Worm (Caenorhabditis elegans) whole organism, midembryonic: Measurements from ENCODE around the gene nhr-180.
A peak's percentile ranks its signal among the peaks of the same experiment; 100 is the strongest.

Experiments
- T22C8.4 ChIP-seq: fragments of 200-800 bp; sonication (Bioruptor generic); IDR thresholded peaks from 2 replicates; pipeline ENCODE4 v1.3.6; 2022; ENCODE audit warnings: missing genetic modification characterization, missing compliant biosample characterization
- cog-1 ChIP-seq: sonication (generic microtip); optimal IDR thresholded peaks from 2 replicates; lab custom pipeline; 2016; ENCODE audit warnings: missing genetic modification characterization, missing compliant biosample characterization
- flt-1 ChIP-seq: fragments of 200-800 bp; sonication (Bioruptor generic); IDR thresholded peaks from 2 replicates; pipeline ENCODE4 v1.3.6; 2022; ENCODE audit warnings: missing genetic modification characterization, missing compliant biosample characterization
- klf-2 ChIP-seq: fragments of 200-800 bp; sonication (Bioruptor generic); conservative IDR thresholded peaks from 2 replicates; pipeline ENCODE4 v1.3.6; 2022; ENCODE audit warnings: missing genetic modification reagents, missing genetic modification characterization, missing compliant biosample characterization
- med-1 ChIP-seq: sonication (generic microtip); optimal IDR thresholded peaks from 2 replicates; lab custom pipeline; 2017; ENCODE audit warnings: missing genetic modification characterization, mild to moderate bottlenecking, missing compliant biosample characterization, antibody characterized with exemption, missing genetic modification reagents; ENCODE audit not compliant: insufficient read depth
- ref-1 ChIP-seq: fragments of 200-800 bp; sonication (Bioruptor generic); conservative IDR thresholded peaks from 2 replicates; pipeline ENCODE4 v1.3.6; 2022; ENCODE audit warnings: missing genetic modification reagents, missing genetic modification characterization, missing compliant biosample characterization
- tab-1 ChIP-seq: fragments of 200-800 bp; sonication (Bioruptor generic); IDR thresholded peaks from 2 replicates; pipeline ENCODE4 v1.3.6; 2022; ENCODE audit warnings: missing genetic modification characterization, missing compliant biosample characterization
- ztf-23 ChIP-seq: fragments of 200-800 bp; sonication (Bioruptor generic); IDR thresholded peaks from 2 replicates; pipeline ENCODE4 v1.3.6; 2022; ENCODE audit warnings: missing genetic modification reagents, missing genetic modification characterization, missing compliant biosample characterization
- ztf-29 ChIP-seq: fragments of 200-800 bp; sonication (Bioruptor generic); IDR thresholded peaks from 2 replicates; pipeline ENCODE4 v1.3.6; 2022; ENCODE audit warnings: missing genetic modification reagents, missing genetic modification characterization, missing compliant biosample characterization

The nhr-180 gene

DNA sequence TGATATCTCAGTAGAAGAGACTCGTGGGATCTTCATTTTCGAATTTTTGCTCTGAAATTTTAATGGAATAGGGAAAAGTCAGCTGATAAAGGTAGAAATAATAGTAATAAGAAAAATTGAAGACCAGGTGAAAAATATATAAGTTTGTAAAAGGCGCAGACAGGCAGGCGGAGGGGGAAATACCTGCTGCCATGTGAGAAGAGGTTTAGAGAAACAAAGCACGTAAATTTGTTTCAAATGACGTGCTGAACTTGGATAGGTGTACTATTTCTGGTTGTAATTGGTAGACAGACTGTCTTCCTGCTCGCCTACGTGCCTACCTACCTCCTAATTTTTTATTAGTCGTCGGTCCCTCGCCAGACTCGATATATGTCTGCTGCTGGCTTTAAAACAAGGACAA, at the start of gene nhr-180:
nhr-180 (minus strand) TSS at position 52 of the 400 bp plus-strand sequence.
- TF ChIP-seq med-1 (no peak), tab-1 (GFP tag; lab: Robert Waterston, UW) (no peak), flt-1 (GFP tag; lab: Robert Waterston, UW) (no peak), klf-2 (no peak), cog-1 (tag; lab: Kevin White, UChicago) (no peak), T22C8.4 (GFP tag; lab: Robert Waterston, UW) (no peak), ztf-29 (GFP tag; lab: Robert Waterston, UW) (no peak), ztf-23 (GFP tag; lab: Robert Waterston, UW) (no peak), ref-1 (GFP tag; lab: Robert Waterston, UW) (no peak)

DNA sequence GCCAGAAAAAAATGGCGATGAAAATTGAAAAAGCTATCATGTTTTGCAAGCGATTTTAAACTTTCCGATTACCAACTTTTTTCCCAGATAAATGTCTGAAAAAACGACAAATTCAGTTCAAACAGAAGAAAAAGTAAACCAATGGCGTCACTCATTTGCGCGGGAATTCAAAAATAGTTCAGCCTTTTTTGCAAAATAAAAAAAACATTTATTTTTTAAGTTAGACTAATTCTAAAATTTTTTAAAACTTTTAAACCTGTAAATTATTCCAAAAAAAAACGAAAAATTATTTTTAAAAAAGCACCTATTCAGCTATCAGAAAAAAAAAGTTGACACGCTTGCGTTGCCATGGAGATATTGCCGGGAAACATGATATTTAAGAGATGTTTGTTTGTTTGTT, 45.6 kb upstream of the nhr-180 start, which contains the start of gene cyp-33C11:
cyp-33C11 (minus strand) TSS at position 101 of the 400 bp plus-strand sequence.
- no peak for TF ChIP-seq flt-1 (GFP tag; lab: Robert Waterston, UW)

ce11 chrV:708808-709207, 41.5 kb upstream of the nhr-180 start, which contains the start of gene srbc-39:
srbc-39 (plus strand) TSS chrV:709108.
- TF ChIP-seq flt-1 (GFP tag; lab: Robert Waterston, UW): no peak
- no peak for TF ChIP-seq ref-1 (GFP tag; lab: Robert Waterston, UW)
- TF ChIP-seq tab-1 (GFP tag; lab: Robert Waterston, UW): no peak
- no peak for TF ChIP-seq med-1
- no peak for TF ChIP-seq ztf-23 (GFP tag; lab: Robert Waterston, UW)

ce11 chrV:706918-707317, 39.6 kb upstream of the nhr-180 start, which contains the start of gene srbc-38:
srbc-38 (plus strand) TSS chrV:707218.
- no peak for TF ChIP-seq ztf-23 (GFP tag; lab: Robert Waterston, UW)
- TF ChIP-seq klf-2: no peak
- TF ChIP-seq ztf-29 (GFP tag; lab: Robert Waterston, UW): no peak
- no peak for TF ChIP-seq ref-1 (GFP tag; lab: Robert Waterston, UW)
- TF ChIP-seq cog-1 (tag; lab: Kevin White, UChicago): no peak
- TF ChIP-seq flt-1 (GFP tag; lab: Robert Waterston, UW): no peak
- no peak for TF ChIP-seq T22C8.4 (GFP tag; lab: Robert Waterston, UW)
- no peak for TF ChIP-seq tab-1 (GFP tag; lab: Robert Waterston, UW)
- no peak for TF ChIP-seq med-1

- TF ChIP-seq flt-1 (GFP tag; lab: Robert Waterston, UW) (peak; percentile 66; the same call in 1 of the 2 replicates), ref-1 (GFP tag; lab: Robert Waterston, UW) (peak; percentile 69), ztf-23 (GFP tag; lab: Robert Waterston, UW) (peak; percentile 68; the same call in 1 of the 2 replicates)
Observed at ce11 chrV:706449-706848, 39.1 kb upstream of the nhr-180 start.

DNA sequence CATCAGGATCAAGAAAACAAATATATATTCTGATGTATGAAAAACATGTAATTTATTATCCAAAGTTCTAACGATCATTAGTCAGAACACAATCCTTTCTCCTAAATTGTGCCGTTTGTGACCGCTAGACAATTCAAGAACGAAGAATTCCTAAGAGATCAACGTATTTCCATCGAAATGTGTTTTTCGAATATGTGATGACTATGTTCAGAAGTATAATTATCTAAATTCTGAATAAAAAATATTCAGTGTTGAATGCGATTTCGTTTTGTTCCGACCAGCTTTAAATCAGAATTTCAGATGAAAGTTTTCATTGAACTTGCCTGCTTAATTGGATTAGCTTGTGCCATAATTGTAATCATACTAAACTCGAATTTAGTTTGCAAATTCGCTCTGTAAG, 35.0 kb upstream of the nhr-180 start, which contains the start of gene srbc-37:
srbc-37 (plus strand) TSS at position 301 of the 400 bp plus-strand sequence.
- no peak for TF ChIP-seq med-1
- no peak for TF ChIP-seq flt-1 (GFP tag; lab: Robert Waterston, UW)
- TF ChIP-seq T22C8.4 (GFP tag; lab: Robert Waterston, UW): no peak
- no peak for TF ChIP-seq ref-1 (GFP tag; lab: Robert Waterston, UW)
- TF ChIP-seq cog-1 (tag; lab: Kevin White, UChicago): no peak

DNA sequence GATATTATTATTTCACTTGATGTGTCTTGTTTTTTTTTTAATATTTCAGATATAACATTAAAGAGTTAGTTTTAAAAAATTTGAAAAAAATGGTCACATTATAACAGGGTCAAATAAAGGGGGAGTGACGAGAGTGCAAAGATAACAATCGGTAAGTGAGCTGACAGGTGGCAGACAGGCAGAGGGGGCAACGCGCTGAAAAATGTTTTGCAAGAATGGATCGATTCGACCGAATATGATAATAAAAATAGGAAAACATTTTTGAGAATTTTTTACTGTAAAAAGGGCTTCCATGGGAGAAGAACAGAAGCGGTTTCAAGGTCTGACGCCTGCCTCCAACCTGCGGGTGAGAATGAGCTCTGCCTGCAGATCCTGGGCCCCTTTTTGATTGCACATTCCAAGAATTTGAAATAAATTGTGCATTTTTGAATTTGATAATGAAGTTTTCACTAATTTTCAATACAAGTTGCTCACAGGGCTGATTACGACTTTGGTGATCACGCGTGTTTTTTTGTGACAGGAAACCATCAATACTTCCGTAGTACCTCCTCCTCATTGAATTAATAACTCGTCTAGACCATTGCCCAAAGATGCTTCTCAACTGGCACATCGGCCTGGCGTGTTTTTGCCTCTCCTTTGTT, 32.3 kb upstream of the nhr-180 start, which contains the start of the genes ugt-29 and srx-5:
ugt-29 (minus strand) TSS at position 101 of the 641 bp plus-strand sequence.
srx-5 (plus strand) TSS at position 591 of the 641 bp plus-strand sequence.
- TF ChIP-seq ztf-29 (GFP tag; lab: Robert Waterston, UW): no peak
- no peak for TF ChIP-seq flt-1 (GFP tag; lab: Robert Waterston, UW)
- TF ChIP-seq ztf-23 (GFP tag; lab: Robert Waterston, UW): no peak
- TF ChIP-seq klf-2: no peak
- TF ChIP-seq T22C8.4 (GFP tag; lab: Robert Waterston, UW): no peak
- TF ChIP-seq ref-1 (GFP tag; lab: Robert Waterston, UW): no peak
- TF ChIP-seq cog-1 (tag; lab: Kevin White, UChicago): no peak
- no peak for TF ChIP-seq tab-1 (GFP tag; lab: Robert Waterston, UW)
- no peak for TF ChIP-seq med-1

- TF ChIP-seq ztf-23 (GFP tag; lab: Robert Waterston, UW) (no peak), T22C8.4 (GFP tag; lab: Robert Waterston, UW) (no peak), med-1 (no peak), ztf-29 (GFP tag; lab: Robert Waterston, UW) (no peak), tab-1 (GFP tag; lab: Robert Waterston, UW) (no peak), cog-1 (tag; lab: Kevin White, UChicago) (no peak), flt-1 (GFP tag; lab: Robert Waterston, UW) (no peak), klf-2 (no peak), ref-1 (GFP tag; lab: Robert Waterston, UW) (no peak)
Observed at ce11 chrV:699051-699450, 31.7 kb upstream of the nhr-180 start.

- TF ChIP-seq ref-1 (GFP tag; lab: Robert Waterston, UW): no peak
- no peak for TF ChIP-seq ztf-29 (GFP tag; lab: Robert Waterston, UW)
- no peak for TF ChIP-seq cog-1 (tag; lab: Kevin White, UChicago)
Observed at ce11 chrV:695914-696313, 28.6 kb upstream of the nhr-180 start, which contains the start of gene srj-52. srj-52 (minus strand) TSS chrV:696014.

DNA sequence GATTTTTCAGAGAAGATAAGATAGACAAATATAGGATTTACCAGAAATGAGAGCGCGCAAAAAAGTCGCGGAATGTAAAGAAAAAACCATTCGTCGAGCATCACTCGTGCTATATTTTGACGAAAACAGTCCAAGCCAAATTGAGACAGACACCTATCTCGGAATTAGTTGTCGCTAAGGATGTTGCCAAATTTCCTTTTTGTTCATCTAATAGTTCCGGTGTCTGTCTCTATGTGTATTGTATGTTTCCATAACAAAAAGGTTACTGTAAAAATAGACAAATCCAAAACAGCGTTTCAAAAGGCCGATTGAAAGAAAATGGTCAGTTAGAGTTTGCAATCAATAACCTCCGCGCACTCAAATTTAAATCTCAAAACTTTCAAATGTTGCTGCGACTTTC, 27.3 kb upstream of the nhr-180 start, which contains the start of gene srj-53:
srj-53 (minus strand) TSS at position 101 of the 400 bp plus-strand sequence.
- TF ChIP-seq cog-1 (tag; lab: Kevin White, UChicago) (no peak), med-1 (no peak), tab-1 (GFP tag; lab: Robert Waterston, UW) (no peak), ref-1 (GFP tag; lab: Robert Waterston, UW) (no peak), T22C8.4 (GFP tag; lab: Robert Waterston, UW) (no peak), ztf-23 (GFP tag; lab: Robert Waterston, UW) (no peak)
